Worm (Caenorhabditis elegans) whole organism, dauer: ENCODE data around the gene gnrr-4.

Source experiments
- unc-62 ChIP-seq: sonication (generic microtip); optimal IDR thresholded peaks from 2 replicates; lab custom pipeline; 2017; ENCODE audit warnings: missing biosample characterization, missing genetic modification reagents, missing genetic modification characterization

gnrr-4 gene

DNA sequence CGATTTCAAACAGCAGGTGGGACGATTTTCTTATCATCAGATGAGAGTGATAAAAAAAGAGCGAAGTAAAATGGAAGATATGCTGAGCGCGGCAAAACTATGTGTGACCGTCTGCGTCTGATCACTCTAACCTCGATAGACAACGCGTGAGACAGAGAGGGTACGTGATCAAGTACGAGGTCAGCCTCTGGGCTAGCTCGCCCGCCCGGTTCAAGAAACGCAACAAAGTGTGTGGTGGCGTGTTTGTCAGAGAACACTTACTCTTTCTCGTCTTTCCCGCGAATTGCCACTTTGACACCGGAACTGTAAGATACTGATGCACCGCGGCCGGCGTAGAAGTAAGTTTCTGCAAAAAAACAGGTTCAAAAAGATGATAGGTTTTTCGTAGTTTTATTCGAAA, 46.9 kb downstream of the gnrr-4 start:
- TF ChIP-seq unc-62 = no peak

DNA sequence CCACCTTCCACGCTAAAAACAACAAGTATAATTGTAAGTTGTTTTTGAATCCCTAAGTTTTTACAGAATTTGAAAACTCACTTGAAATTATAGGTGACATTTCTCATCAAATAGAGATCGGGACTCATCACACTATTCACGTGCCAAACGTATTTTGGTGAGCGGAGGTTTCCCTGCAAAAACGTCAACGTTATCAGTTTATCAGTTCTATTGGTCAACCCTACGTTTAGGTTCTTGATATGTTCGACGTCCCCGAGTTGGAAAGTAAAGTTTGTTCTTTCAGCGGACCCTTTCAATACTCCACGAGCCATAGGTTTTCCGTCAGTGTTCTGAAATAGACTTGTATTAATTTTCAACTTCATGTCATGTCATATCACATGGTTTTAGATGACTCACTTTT, 47.7 kb downstream of the gnrr-4 start:
- TF ChIP-seq unc-62 = no peak

DNA sequence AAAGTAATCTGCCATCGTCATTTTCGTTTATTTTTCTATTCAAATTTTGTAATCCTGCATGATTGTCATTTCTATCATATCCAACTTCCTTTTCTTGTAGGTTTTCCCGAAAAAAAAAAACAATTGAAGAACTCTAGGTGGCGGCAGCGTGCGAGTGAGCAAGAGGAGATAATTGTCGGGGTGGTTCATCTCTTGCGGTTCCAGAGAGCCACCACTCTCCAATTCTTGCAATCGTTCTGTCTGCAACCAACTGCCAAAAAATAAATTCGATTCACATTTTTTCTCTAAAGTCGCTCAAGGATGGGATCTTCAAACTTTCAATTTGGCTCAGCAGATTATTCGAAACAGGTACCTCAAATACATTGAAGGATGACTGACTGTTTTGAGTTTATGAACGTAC, 51.0 kb downstream of the gnrr-4 start, which contains the start of gene W01C8.1:
Gene W01C8.1, plus strand, starts transcription at position 301 of the 400 bp plus-strand sequence.
- TF ChIP-seq unc-62 = no peak

DNA sequence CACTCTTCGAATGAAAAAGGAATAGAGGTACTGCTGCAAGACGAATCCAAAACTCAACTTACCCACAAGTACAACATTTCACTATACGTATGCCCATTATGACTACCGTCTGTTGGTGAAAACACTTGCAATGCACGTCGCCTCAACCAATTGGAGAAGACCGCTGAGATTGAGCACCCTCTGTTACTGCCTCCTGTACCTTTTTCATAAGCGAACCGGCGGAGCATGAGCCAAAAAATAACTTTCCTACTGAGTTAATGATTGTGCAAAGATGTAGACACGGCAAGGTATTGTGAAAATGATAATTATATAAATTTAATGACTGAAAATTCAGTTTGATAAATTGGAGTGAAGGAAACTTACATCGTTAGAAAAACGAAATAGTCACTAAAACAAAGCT, 54.0 kb downstream of the gnrr-4 start:
- no peak for TF ChIP-seq unc-62
